Fruit fly (Drosophila melanogaster): ENCODE measurements around the gene CG11600.

Gene CG11600

dm6 chr3R:12650537-12650936 lies 14.2 kb downstream of the CG11600 start:
- TF ChIP-seq EcR (GFP tag; optimal IDR thresholded peaks at IDR 0.05) (no peak), usp (GFP tag; optimal IDR thresholded peaks at IDR 0.05) (no peak), Dll (optimal IDR thresholded peaks at IDR 0.05) (no peak), pan (optimal IDR thresholded peaks at IDR 0.05) (no peak), psq (optimal IDR thresholded peaks at IDR 0.05) (no peak), CG8478 (optimal IDR thresholded peaks at IDR 0.05) (no peak)

dm6 chr3R:12652736-12653135 lies 16.4 kb downstream of the CG11600 start:
- TF ChIP-seq usp (GFP tag; optimal IDR thresholded peaks at IDR 0.05) = no peak
- TF ChIP-seq EcR (GFP tag; optimal IDR thresholded peaks at IDR 0.05) = no peak
- TF ChIP-seq Dll (optimal IDR thresholded peaks at IDR 0.05) = no peak
- no peak for TF ChIP-seq CG8478 (optimal IDR thresholded peaks at IDR 0.05)
- no peak for TF ChIP-seq pan (optimal IDR thresholded peaks at IDR 0.05)

DNA sequence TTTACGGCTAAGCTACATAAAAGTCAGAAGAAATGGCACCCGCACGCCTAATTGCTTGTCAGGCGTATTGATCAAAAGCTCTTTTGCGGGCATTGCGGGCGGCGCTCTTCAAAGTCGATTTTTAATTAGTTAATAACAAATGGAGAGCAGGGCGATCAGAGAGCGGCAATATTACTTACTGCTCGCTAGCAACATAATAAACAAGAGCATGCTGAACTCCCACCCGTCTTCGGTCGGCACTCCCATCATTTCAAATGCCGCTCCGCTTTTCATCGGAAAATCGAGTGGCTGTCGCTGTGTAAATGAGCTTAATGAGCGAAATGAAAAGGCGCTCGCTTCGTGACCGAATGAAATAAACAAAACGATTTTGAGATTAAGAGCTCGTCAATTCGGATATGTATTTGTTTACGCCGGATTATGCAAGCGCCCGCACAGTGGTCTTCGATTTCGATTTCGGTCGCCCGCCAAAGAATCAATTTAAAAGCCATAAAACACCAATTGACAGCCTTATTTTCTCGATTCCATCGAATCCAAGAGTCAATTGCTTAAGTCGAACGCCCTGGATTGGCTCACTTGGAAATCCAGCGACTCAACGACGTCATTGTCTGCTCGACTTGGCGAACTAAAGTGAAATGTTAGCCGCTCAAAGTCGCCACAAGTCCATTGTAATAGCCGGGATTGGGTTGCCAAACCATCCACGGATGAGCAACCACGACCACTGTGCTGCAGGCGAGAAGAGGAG lies 17.3 kb downstream of the CG11600 start:
- TF ChIP-seq CG8478 (optimal IDR thresholded peaks at IDR 0.05) (no peak), psq (optimal IDR thresholded peaks at IDR 0.05) (no peak), usp (GFP tag; optimal IDR thresholded peaks at IDR 0.05) (no peak), EcR (GFP tag; optimal IDR thresholded peaks at IDR 0.05) (no peak), Dll (optimal IDR thresholded peaks at IDR 0.05) (no peak), pan (optimal IDR thresholded peaks at IDR 0.05) (no peak)

- TF ChIP-seq pan (optimal IDR thresholded peaks at IDR 0.05) (no peak), CG8478 (optimal IDR thresholded peaks at IDR 0.05) (no peak), usp (GFP tag; optimal IDR thresholded peaks at IDR 0.05) (no peak), psq (optimal IDR thresholded peaks at IDR 0.05) (no peak), EcR (GFP tag; optimal IDR thresholded peaks at IDR 0.05) (no peak), Dll (optimal IDR thresholded peaks at IDR 0.05) (no peak)
These were observed 17.9 kb downstream of the CG11600 start, which contains the start of gene CG6225 for dm6 chr3R:12654253-12654623. Gene CG6225 (plus strand): TSS chr3R:12654577.

dm6 chr3R:12656946-12657566 lies 20.7 kb downstream of the CG11600 start:
- TF ChIP-seq CG8478 (optimal IDR thresholded peaks at IDR 0.05) (no peak), Dll (optimal IDR thresholded peaks at IDR 0.05) (no peak), EcR (GFP tag; optimal IDR thresholded peaks at IDR 0.05) (no peak), psq (optimal IDR thresholded peaks at IDR 0.05) (no peak), usp (GFP tag; optimal IDR thresholded peaks at IDR 0.05) (no peak), pan (optimal IDR thresholded peaks at IDR 0.05) (no peak)

- TF ChIP-seq CG8478 (optimal IDR thresholded peaks at IDR 0.05) = no peak
- TF ChIP-seq usp (GFP tag; optimal IDR thresholded peaks at IDR 0.05) = no peak
- TF ChIP-seq pan (optimal IDR thresholded peaks at IDR 0.05) = no peak
- no peak for TF ChIP-seq psq (optimal IDR thresholded peaks at IDR 0.05)
- TF ChIP-seq EcR (GFP tag; optimal IDR thresholded peaks at IDR 0.05) = no peak
- TF ChIP-seq Dll (optimal IDR thresholded peaks at IDR 0.05) = no peak
These were observed 26.2 kb downstream of the CG11600 start, which contains the start of gene CG14395 for dm6 chr3R:12662531-12662930. Gene CG14395 (plus strand): TSS chr3R:12662831.

dm6 chr3R:12666206-12666834 lies 30.0 kb downstream of the CG11600 start:
- TF ChIP-seq Dll (optimal IDR thresholded peaks at IDR 0.05) = no peak
- TF ChIP-seq pan (optimal IDR thresholded peaks at IDR 0.05) = no peak
- no peak for TF ChIP-seq EcR (GFP tag; optimal IDR thresholded peaks at IDR 0.05)
- no peak for TF ChIP-seq psq (optimal IDR thresholded peaks at IDR 0.05)
- no peak for TF ChIP-seq usp (GFP tag; optimal IDR thresholded peaks at IDR 0.05)
- no peak for TF ChIP-seq CG8478 (optimal IDR thresholded peaks at IDR 0.05)

dm6 chr3R:12674041-12674623 lies 37.8 kb downstream of the CG11600 start, which contains the start of gene Gnmt:
Gene Gnmt (plus strand): TSS chr3R:12674608.
- TF ChIP-seq usp (GFP tag; optimal IDR thresholded peaks at IDR 0.05) (no peak), pan (optimal IDR thresholded peaks at IDR 0.05) (no peak), EcR (GFP tag; optimal IDR thresholded peaks at IDR 0.05) (no peak), Dll (optimal IDR thresholded peaks at IDR 0.05) (no peak), CG8478 (optimal IDR thresholded peaks at IDR 0.05) (no peak), psq (optimal IDR thresholded peaks at IDR 0.05) (no peak)

dm6 chr3R:12676160-12676559 lies 39.8 kb downstream of the CG11600 start, which contains the start of gene CG43630:
Gene CG43630 (minus strand): TSS chr3R:12676260.
- TF ChIP-seq usp (GFP tag; optimal IDR thresholded peaks at IDR 0.05) (no peak), CG8478 (optimal IDR thresholded peaks at IDR 0.05) (no peak), Dll (optimal IDR thresholded peaks at IDR 0.05) (no peak), psq (optimal IDR thresholded peaks at IDR 0.05) (no peak), pan (optimal IDR thresholded peaks at IDR 0.05) (no peak), EcR (GFP tag; optimal IDR thresholded peaks at IDR 0.05) (no peak)

dm6 chr3R:12678850-12679249 lies 42.5 kb downstream of the CG11600 start, which contains the start of gene mbo:
Gene mbo (minus strand): TSS chr3R:12679052.
- TF ChIP-seq usp (GFP tag; optimal IDR thresholded peaks at IDR 0.05) = no peak
- no peak for TF ChIP-seq Dll (optimal IDR thresholded peaks at IDR 0.05)
- no peak for TF ChIP-seq psq (optimal IDR thresholded peaks at IDR 0.05)
- no peak for TF ChIP-seq CG8478 (optimal IDR thresholded peaks at IDR 0.05)
- TF ChIP-seq EcR (GFP tag; optimal IDR thresholded peaks at IDR 0.05) = no peak
- TF ChIP-seq pan (optimal IDR thresholded peaks at IDR 0.05) = no peak

DNA sequence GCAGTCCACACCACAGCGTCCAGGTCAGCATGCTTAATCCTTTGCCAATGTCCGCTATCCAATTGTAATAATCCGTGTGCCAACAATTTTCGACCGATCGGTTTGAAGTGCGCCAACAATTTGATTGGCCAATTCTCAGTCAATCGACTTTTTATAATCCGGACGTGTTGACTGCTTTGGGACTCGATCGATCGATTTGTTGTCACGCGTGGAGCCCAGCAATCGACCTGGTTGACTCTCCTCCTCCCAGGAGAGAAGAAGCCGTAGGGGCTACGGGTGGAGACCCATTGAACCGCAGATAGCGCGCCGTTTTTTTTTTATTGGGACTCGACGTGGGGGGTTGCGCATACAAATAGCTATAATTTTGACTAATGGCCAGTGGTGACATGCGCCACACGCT lies 44.9 kb downstream of the CG11600 start, which contains the start of gene Cyp313a4:
TSS of gene Cyp313a4 (minus strand) at position 101 of the 400 bp plus-strand sequence.
- TF ChIP-seq Dll (optimal IDR thresholded peaks at IDR 0.05) (no peak), EcR (GFP tag; optimal IDR thresholded peaks at IDR 0.05) (no peak), pan (optimal IDR thresholded peaks at IDR 0.05) (no peak), CG8478 (optimal IDR thresholded peaks at IDR 0.05) (no peak), usp (GFP tag; optimal IDR thresholded peaks at IDR 0.05) (no peak), psq (optimal IDR thresholded peaks at IDR 0.05) (no peak)

Data from whole organism.